Fruit fly (Drosophila melanogaster) whole organism, wandering third instar larva: ENCODE data around the gene Cpr23B.

Experiments used
- Dfd ChIP-seq: fragments of >200 bp; optimal IDR thresholded peaks from 2 replicates; lab custom pipeline; 2017; ENCODE audit warnings: missing biosample characterization, missing genetic modification characterization
- Jra ChIP-seq: sonication (Bioruptor generic); optimal IDR thresholded peaks from 2 replicates; lab custom pipeline; 2016; ENCODE audit warnings: missing biosample characterization, missing genetic modification characterization

DNA sequence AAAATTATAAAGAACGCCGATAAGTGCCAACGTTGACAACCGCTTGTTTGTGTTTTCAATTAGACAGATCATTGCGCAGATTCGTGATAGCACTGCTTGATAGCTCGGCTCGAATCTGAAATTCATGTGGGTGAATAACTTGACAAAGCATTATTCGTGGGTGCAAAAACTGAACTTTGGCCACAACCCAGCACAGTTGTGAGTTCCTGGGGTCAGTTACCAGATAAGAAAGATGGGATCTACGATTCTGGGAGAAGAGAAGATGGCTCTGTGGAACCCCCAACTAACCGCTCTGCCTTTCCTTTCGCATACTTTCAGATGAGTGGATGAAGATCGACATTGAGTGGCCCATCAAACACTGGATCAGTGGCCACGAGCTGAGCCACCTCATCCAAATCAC is 27.4 kb upstream of the Cpr23B start:
- no peak for TF ChIP-seq Dfd
- TF ChIP-seq Jra, result no peak
